Worm (Caenorhabditis elegans): Measurements from ENCODE around the gene eat-3.

eat-3 gene

ce11 chrII:9299679-9300078 is 25.0 kb upstream of the eat-3 start:
- TF ChIP-seq unc-62 (GFP tag; optimal IDR thresholded peaks at IDR 0.05) = no peak

ce11 chrII:9301065-9301464 is 23.6 kb upstream of the eat-3 start:
- no peak for TF ChIP-seq unc-62 (GFP tag; optimal IDR thresholded peaks at IDR 0.05)

ce11 chrII:9303545-9303944 is 21.1 kb upstream of the eat-3 start:
- TF ChIP-seq unc-62 (GFP tag; optimal IDR thresholded peaks at IDR 0.05) = no peak

ce11 chrII:9304849-9305248 is 19.8 kb upstream of the eat-3 start:
- no peak for TF ChIP-seq unc-62 (GFP tag; optimal IDR thresholded peaks at IDR 0.05)

- no peak for TF ChIP-seq unc-62 (GFP tag; optimal IDR thresholded peaks at IDR 0.05)
Measured at ce11 chrII:9305575-9305974, 19.1 kb upstream of the eat-3 start.

ce11 chrII:9306835-9307234 is 17.8 kb upstream of the eat-3 start:
- no peak for TF ChIP-seq unc-62 (GFP tag; optimal IDR thresholded peaks at IDR 0.05)

ce11 chrII:9308614-9309046 is 16.0 kb upstream of the eat-3 start:
- TF ChIP-seq unc-62 (GFP tag; optimal IDR thresholded peaks at IDR 0.05) = no peak

ce11 chrII:9310204-9310603 is 14.5 kb upstream of the eat-3 start, which contains the start of gene cam-1:
Gene cam-1 (minus strand): TSS chrII:9310304.
- TF ChIP-seq unc-62 (GFP tag; optimal IDR thresholded peaks at IDR 0.05) = no peak

ce11 chrII:9310794-9311193 is 13.9 kb upstream of the eat-3 start:
- no peak for TF ChIP-seq unc-62 (GFP tag; optimal IDR thresholded peaks at IDR 0.05)

ce11 chrII:9311702-9312101 is 13.0 kb upstream of the eat-3 start:
- TF ChIP-seq unc-62 (GFP tag; optimal IDR thresholded peaks at IDR 0.05) = no peak

ce11 chrII:9313335-9313734 is 11.3 kb upstream of the eat-3 start:
- TF ChIP-seq unc-62 (GFP tag; optimal IDR thresholded peaks at IDR 0.05) = no peak

ce11 chrII:9314733-9315132 is 9.9 kb upstream of the eat-3 start:
- no peak for TF ChIP-seq unc-62 (GFP tag; optimal IDR thresholded peaks at IDR 0.05)

ce11 chrII:9315692-9316091 is 9.0 kb upstream of the eat-3 start:
- no peak for TF ChIP-seq unc-62 (GFP tag; optimal IDR thresholded peaks at IDR 0.05)

- no peak for TF ChIP-seq unc-62 (GFP tag; optimal IDR thresholded peaks at IDR 0.05)
Measured at ce11 chrII:9316801-9317200, 7.9 kb upstream of the eat-3 start.

- no peak for TF ChIP-seq unc-62 (GFP tag; optimal IDR thresholded peaks at IDR 0.05)
Measured at ce11 chrII:9319058-9319915, 5.4 kb upstream of the eat-3 start, which contains the start of the genes csa-1 and wdfy-2. Gene csa-1 (minus strand): TSS chrII:9319726. Gene wdfy-2 (plus strand): TSS chrII:9319865.

ce11 chrII:9322870-9323349 is 1.8 kb upstream of the eat-3 start, which contains the start of gene rab-39:
Gene rab-39 (minus strand): TSS chrII:9322920.
- TF ChIP-seq unc-62 (GFP tag; optimal IDR thresholded peaks at IDR 0.05) = no peak

ce11 chrII:9323660-9324059 is 1.0 kb upstream of the eat-3 start, which contains the start of gene egli-1:
Gene egli-1 (plus strand): TSS chrII:9323960.
- TF ChIP-seq unc-62 (GFP tag; optimal IDR thresholded peaks at IDR 0.05) = no peak
